Fruit fly (Drosophila melanogaster) whole organism, embryonic: ENCODE data around the gene Tasp1.

Source experiments
- Awh ChIP-seq: fragments of 200-800 bp; sonication (Bioruptor generic); IDR thresholded peaks from 2 replicates; pipeline ENCODE4, ENCODE4 v1.3.6; 2022; ENCODE audit warnings: missing biosample characterization, missing genetic modification characterization
- B-H2 ChIP-seq: fragments of 200-800 bp; sonication (Bioruptor generic); optimal IDR thresholded peaks from 2 replicates; lab custom pipeline; 2018; ENCODE audit warnings: missing biosample characterization, mild to moderate bottlenecking, missing genetic modification characterization
- CG10321 ChIP-seq: fragments of 200-800 bp; sonication (Bioruptor generic); IDR thresholded peaks from 2 replicates; pipeline ENCODE4 v1.3.6; 2022; ENCODE audit warnings: missing biosample characterization, missing genetic modification characterization
- CG10431 ChIP-seq: fragments of 200-800 bp; sonication (Bioruptor generic); optimal IDR thresholded peaks from 3 replicates; lab custom pipeline; 2018; ENCODE audit warnings: missing biosample characterization, mild to moderate bottlenecking, missing genetic modification characterization
- CG10959 ChIP-seq: fragments of 200-800 bp; sonication (Bioruptor generic); IDR thresholded peaks from 2 replicates; pipeline ENCODE4 v1.3.6; 2022; ENCODE audit warnings: missing biosample characterization, missing genetic modification characterization
- CG11695 ChIP-seq: fragments of 200-800 bp; sonication (Bioruptor generic); IDR thresholded peaks from 3 replicates; pipeline ENCODE4 v1.3.6; 2022; ENCODE audit warnings: missing biosample characterization, missing genetic modification characterization
- CG12299 ChIP-seq: fragments of 200-800 bp; sonication (Bioruptor generic); optimal IDR thresholded peaks from 2 replicates; lab custom pipeline; 2018; ENCODE audit warnings: missing biosample characterization, mild to moderate bottlenecking, missing genetic modification characterization
- CG1233 ChIP-seq: fragments of 200-800 bp; sonication (Bioruptor generic); optimal IDR thresholded peaks from 4 replicates; lab custom pipeline; 2018; ENCODE audit warnings: missing biosample characterization, mild to moderate bottlenecking, missing genetic modification characterization
- CG1529 ChIP-seq: fragments of 200-800 bp; sonication (Bioruptor generic); optimal IDR thresholded peaks from 3 replicates; lab custom pipeline; 2018; ENCODE audit warnings: missing biosample characterization, missing genetic modification characterization
- CG1603 ChIP-seq: fragments of 200-800 bp; sonication (Bioruptor generic); optimal IDR thresholded peaks from 2 replicates; lab custom pipeline; 2019; ENCODE audit warnings: missing biosample characterization, mild to moderate bottlenecking, missing genetic modification characterization, moderate library complexity
- CG17802 ChIP-seq: fragments of 200-800 bp; sonication (Bioruptor generic); optimal IDR thresholded peaks from 2 replicates; lab custom pipeline; 2018; ENCODE audit warnings: missing biosample characterization, mild to moderate bottlenecking, missing genetic modification characterization, moderate library complexity
- CG17912 ChIP-seq: fragments of 200-800 bp; sonication (Bioruptor generic); optimal IDR thresholded peaks from 2 replicates; lab custom pipeline; 2018; ENCODE audit warnings: missing biosample characterization, mild to moderate bottlenecking, missing genetic modification characterization
- CG18262 ChIP-seq: fragments of 200-800 bp; optimal IDR thresholded peaks from 3 replicates; lab custom pipeline; 2019; ENCODE audit warnings: missing biosample characterization, mild to moderate bottlenecking, missing genetic modification characterization, moderate library complexity
- CG2889 ChIP-seq: fragments of 200-800 bp; sonication (Bioruptor generic); IDR thresholded peaks from 3 replicates; pipeline ENCODE4 v1.3.6; 2022; ENCODE audit warnings: missing biosample characterization, missing genetic modification characterization
- CG32772 ChIP-seq: fragments of 200-800 bp; sonication (Bioruptor generic); IDR thresholded peaks from 2 replicates; pipeline ENCODE4 v1.3.6; 2022; ENCODE audit warnings: missing biosample characterization, missing genetic modification characterization
- CG34224 ChIP-seq: fragments of 200-800 bp; sonication (Bioruptor generic); IDR thresholded peaks from 3 replicates; pipeline ENCODE4 v1.3.6; 2022; ENCODE audit warnings: missing biosample characterization, missing genetic modification characterization; ENCODE audit not compliant: partially characterized antibody
- CG3726 ChIP-seq: fragments of 200-800 bp; sonication (Bioruptor generic); IDR thresholded peaks from 3 replicates; pipeline ENCODE4, ENCODE4 v1.3.6; 2022; ENCODE audit warnings: missing biosample characterization, missing genetic modification characterization
- CG3995 ChIP-seq: fragments of 200-800 bp; sonication (Bioruptor generic); optimal IDR thresholded peaks from 3 replicates; lab custom pipeline; 2016; ENCODE audit warnings: missing biosample characterization, missing genetic modification characterization
- CG4404 ChIP-seq: fragments of 200-800 bp; sonication (Bioruptor generic); IDR thresholded peaks from 2 replicates; pipeline ENCODE4 v1.3.6; 2022; ENCODE audit warnings: missing biosample characterization, missing genetic modification characterization
- CG6854 ChIP-seq: fragments of 200-800 bp; sonication (Bioruptor generic); optimal IDR thresholded peaks from 3 replicates; lab custom pipeline; 2017; ENCODE audit warnings: missing biosample characterization, mild to moderate bottlenecking, missing genetic modification characterization
- CG7271 ChIP-seq: fragments of 200-800 bp; sonication (Bioruptor generic); optimal IDR thresholded peaks from 2 replicates; lab custom pipeline; 2018; ENCODE audit warnings: missing biosample characterization, mild to moderate bottlenecking, missing genetic modification characterization, moderate library complexity
- CG9797 ChIP-seq: fragments of 200-800 bp; sonication (Bioruptor generic); optimal IDR thresholded peaks from 3 replicates; lab custom pipeline; 2018; ENCODE audit warnings: missing biosample characterization, mild to moderate bottlenecking, missing genetic modification characterization
- Dref ChIP-seq: fragments of 200-800 bp; sonication (Bioruptor generic); IDR thresholded peaks from 2 replicates; pipeline ENCODE4 v1.3.6; 2022; ENCODE audit warnings: missing biosample characterization, missing genetic modification characterization
- E2f2 ChIP-seq: fragments of 200-800 bp; sonication (Bioruptor generic); IDR thresholded peaks from 2 replicates; pipeline ENCODE4 v1.3.6; 2022; ENCODE audit warnings: missing biosample characterization, missing genetic modification characterization
- GATAe ChIP-seq: fragments of 200-800 bp; sonication (Bioruptor generic); conservative IDR thresholded peaks from 2 replicates; pipeline ENCODE4 v1.3.6; 2022; ENCODE audit warnings: missing biosample characterization, missing genetic modification characterization
- HLHmδ ChIP-seq: fragments of 200-800 bp; sonication (Bioruptor generic); optimal IDR thresholded peaks from 2 replicates; lab custom pipeline; 2018; ENCODE audit warnings: missing biosample characterization, mild to moderate bottlenecking, missing genetic modification characterization, moderate library complexity
- MBD-R2 ChIP-seq: fragments of 200-800 bp; sonication (Bioruptor generic); IDR thresholded peaks from 2 replicates; pipeline ENCODE4 v1.3.6; 2022; ENCODE audit warnings: missing biosample characterization, missing genetic modification characterization
- MESR4 ChIP-seq: fragments of 200-800 bp; sonication (Bioruptor generic); optimal IDR thresholded peaks from 2 replicates; lab custom pipeline; 2018; ENCODE audit warnings: missing biosample characterization, mild to moderate bottlenecking, missing genetic modification characterization, moderate library complexity
- Myb ChIP-seq: fragments of 200-800 bp; sonication (Bioruptor generic); optimal IDR thresholded peaks from 2 replicates; lab custom pipeline; 2016; ENCODE audit warnings: missing biosample characterization, missing genetic modification characterization
- Neu2 ChIP-seq: fragments of 200-800 bp; sonication (Bioruptor generic); optimal IDR thresholded peaks from 3 replicates; lab custom pipeline; 2016; ENCODE audit warnings: missing biosample characterization, missing genetic modification characterization, borderline replicate concordance
- Nf-YA ChIP-seq: fragments of 200-800 bp; sonication (Bioruptor generic); IDR thresholded peaks from 2 replicates; pipeline ENCODE4 v1.3.6; 2022; ENCODE audit warnings: missing biosample characterization, missing genetic modification characterization
- Opbp ChIP-seq: fragments of 200-800 bp; sonication (Bioruptor generic); IDR thresholded peaks from 3 replicates; pipeline ENCODE4 v1.3.6; 2022; ENCODE audit warnings: missing biosample characterization, missing genetic modification characterization; ENCODE audit not compliant: partially characterized antibody
- Ptx1 ChIP-seq: fragments of 200-800 bp; sonication (Bioruptor generic); IDR thresholded peaks from 2 replicates; pipeline ENCODE4 v1.3.6; 2022; ENCODE audit warnings: missing biosample characterization, missing genetic modification characterization
- Rx ChIP-seq: fragments of 200-800 bp; sonication (Bioruptor generic); IDR thresholded peaks from 2 replicates; pipeline ENCODE4 v1.3.6; 2022; ENCODE audit warnings: missing biosample characterization, missing genetic modification characterization
- ac ChIP-seq: fragments of 200-800 bp; sonication (Bioruptor generic); optimal IDR thresholded peaks from 3 replicates; lab custom pipeline; 2017; ENCODE audit warnings: missing biosample characterization, mild to moderate bottlenecking, missing genetic modification characterization
- amos ChIP-seq: fragments of 200-800 bp; sonication (Bioruptor generic); IDR thresholded peaks from 2 replicates; pipeline ENCODE4 v1.3.6; 2022; ENCODE audit warnings: missing biosample characterization, missing genetic modification characterization; ENCODE audit not compliant: partially characterized antibody
- bbx ChIP-seq: fragments of 200-800 bp; sonication (Bioruptor generic); IDR thresholded peaks from 2 replicates; pipeline ENCODE4 v1.3.6; 2022; ENCODE audit warnings: missing biosample characterization, missing genetic modification characterization; ENCODE audit not compliant: partially characterized antibody
- cg ChIP-seq: fragments of 200-800 bp; sonication (Bioruptor generic); optimal IDR thresholded peaks from 3 replicates; lab custom pipeline; 2019; ENCODE audit warnings: missing biosample characterization, mild to moderate bottlenecking, missing genetic modification characterization, moderate library complexity
- chn ChIP-seq: fragments of 200-800 bp; sonication (Bioruptor generic); optimal IDR thresholded peaks from 2 replicates; lab custom pipeline; 2016; ENCODE audit warnings: missing biosample characterization, missing genetic modification characterization
- crol ChIP-seq: fragments of 200-800 bp; sonication (Bioruptor generic); IDR thresholded peaks from 2 replicates; pipeline ENCODE4 v1.3.6; 2022; ENCODE audit warnings: missing biosample characterization, missing genetic modification characterization
- dmrt99B ChIP-seq: fragments of 200-800 bp; sonication (Bioruptor generic); optimal IDR thresholded peaks from 2 replicates; lab custom pipeline; 2018; ENCODE audit warnings: missing biosample characterization, mild to moderate bottlenecking, missing genetic modification characterization, moderate library complexity
- eyg ChIP-seq: fragments of 200-800 bp; sonication (Bioruptor generic); optimal IDR thresholded peaks from 3 replicates; lab custom pipeline; 2016; ENCODE audit warnings: missing biosample characterization, missing genetic modification characterization
- gcm2 ChIP-seq: fragments of 200-800 bp; sonication (Bioruptor generic); optimal IDR thresholded peaks from 2 replicates; lab custom pipeline; 2016; ENCODE audit warnings: missing biosample characterization, missing genetic modification characterization
- gfzf ChIP-seq: fragments of 200-800 bp; sonication (Bioruptor generic); optimal IDR thresholded peaks from 2 replicates; lab custom pipeline; 2016; ENCODE audit warnings: missing biosample characterization, mild to moderate bottlenecking, missing genetic modification characterization, moderate library complexity
- onecut ChIP-seq: fragments of 200-800 bp; sonication (Bioruptor generic); IDR thresholded peaks from 2 replicates; pipeline ENCODE4 v1.3.6; 2022; ENCODE audit warnings: missing biosample characterization, missing genetic modification characterization
- pan ChIP-seq, 4 experiments: fragments of >200 bp in 3 of 4; fragments of 200-800 bp in 1 of 4; sonication (Bioruptor generic) in 1 of 4; optimal IDR thresholded peaks in 3 of 4; IDR thresholded peaks in 1 of 4; 2 replicates each; pipeline versions ENCODE4 v1.3.6 to Lab custom; 2017 to 2022; ENCODE audit warnings: missing biosample characterization in 2 of 4, missing genetic modification characterization in 2 of 4, mixed read lengths in 1 of 4
- pzg ChIP-seq: fragments of 200-800 bp; sonication (Bioruptor generic); optimal IDR thresholded peaks from 3 replicates; lab custom pipeline; 2018; ENCODE audit warnings: missing biosample characterization, mild to moderate bottlenecking, missing genetic modification characterization, moderate library complexity
- sisA ChIP-seq: fragments of 200-800 bp; sonication (Bioruptor generic); IDR thresholded peaks from 2 replicates; pipeline ENCODE4 v1.3.6; 2022; ENCODE audit warnings: missing biosample characterization, missing genetic modification characterization
- ssp ChIP-seq: fragments of 200-800 bp; sonication (Bioruptor generic); IDR thresholded peaks from 2 replicates; pipeline ENCODE4 v1.3.6; 2022; ENCODE audit warnings: missing biosample characterization, missing genetic modification characterization

Tasp1 gene

dm6 chr3L:16113003-16113606 is 25.8 kb upstream of the Tasp1 start, which contains the start of gene Taf4:
Gene Taf4 (plus strand): TSS chr3L:16113212.
- TF ChIP-seq CG17802 (tag; lab: Kevin White, UChicago) (peak; percentile 38), CG2889 (0 out of 3 replicates have a peak, but pooled peaks have one; percentile 56), amos (peak; percentile 36; the same call in 1 of the 2 replicates), Opbp (peak; percentile 54; the same call in 1 of the 3 replicates), MESR4 (GFP tag; lab: Kevin White, UChicago) (peak; percentile 92), E2f2 (GFP tag; lab: Robert Waterston, UW) (peak; percentile 28), CG12299 (peak; percentile 86), cg (GFP tag; lab: Kevin White, UChicago) (peak; percentile 91), CG1529 (GFP tag; lab: Kevin White, UChicago) (peak; percentile 31), gcm2 (GFP tag; lab: Kevin White, UChicago) (peak; percentile 51), ac (GFP tag; lab: Kevin White, UChicago) (peak; percentile 46), HLHmδ (GFP tag; lab: Kevin White, UChicago) (peak; percentile 16), pan (optimal IDR thresholded peaks at IDR 0.05; lab: Kevin White, UChicago) (no peak), pan (GFP tag; optimal IDR thresholded peaks at IDR 0.05 in 1 of 2, IDR thresholded peaks at IDR 0.05 in 1 of 2) (no peak), CG9797 (GFP tag; lab: Kevin White, UChicago) (peak; percentile 43), GATAe (no peak), Dref (GFP tag; lab: Robert Waterston, UW) (peak; percentile 48), Ptx1 (GFP tag; lab: Robert Waterston, UW) (no peak), eyg (GFP tag; lab: Kevin White, UChicago) (no peak), ssp (peak; percentile 57; the same call in 1 of the 2 replicates), Nf-YA (GFP tag; lab: Robert Waterston, UW) (no peak), Myb (GFP tag; lab: Kevin White, UChicago) (peak; percentile 8), CG11695 (GFP tag; lab: Robert Waterston, UW) (peak; percentile 81; the same call in 2 of the 3 replicates), Neu2 (peak; percentile 47), crol (peak; percentile 84), gfzf (GFP tag; lab: Kevin White, UChicago) (peak; percentile 75), CG34224 (GFP tag; lab: Robert Waterston, UW) (0 out of 3 replicates have a peak, but pooled peaks have one; percentile 6), pzg (GFP tag; lab: Kevin White, UChicago) (peak; percentile 39), CG1603 (tag; lab: Kevin White, UChicago) (peak; percentile 33), CG17912 (GFP tag; lab: Kevin White, UChicago) (no peak), CG3995 (GFP tag; lab: Kevin White, UChicago) (peak; percentile 95)

- no peak for TF ChIP-seq dmrt99B (tag; lab: Kevin White, UChicago)
- TF ChIP-seq bbx (GFP tag; lab: Robert Waterston, UW): no peak
- TF ChIP-seq MBD-R2: peak; percentile 84
- TF ChIP-seq Rx (GFP tag; lab: Robert Waterston, UW): no peak
- no peak for TF ChIP-seq CG32772 (GFP tag; lab: Robert Waterston, UW)
- no peak for TF ChIP-seq CG10959 (GFP tag; lab: Robert Waterston, UW)
- peak; percentile 22 for TF ChIP-seq CG7271 (tag; lab: Kevin White, UChicago)
- TF ChIP-seq CG3726 (GFP tag; lab: Robert Waterston, UW): no peak
- no peak for TF ChIP-seq CG10321 (GFP tag; lab: Robert Waterston, UW)
- TF ChIP-seq onecut (GFP tag; lab: Robert Waterston, UW): peak; percentile 99
- no peak for TF ChIP-seq B-H2 (GFP tag; lab: Kevin White, UChicago)
- no peak for TF ChIP-seq sisA (GFP tag; lab: Robert Waterston, UW)
- no peak for TF ChIP-seq chn (GFP tag; lab: Kevin White, UChicago)
- TF ChIP-seq Awh (GFP tag; lab: Robert Waterston, UW): no peak
- TF ChIP-seq pzg (GFP tag; lab: Kevin White, UChicago): peak; percentile 53
- no peak for TF ChIP-seq CG6854
- TF ChIP-seq CG1233 (GFP tag; lab: Kevin White, UChicago): no peak
- no peak for TF ChIP-seq CG4404 (GFP tag; lab: Robert Waterston, UW)
- no peak for TF ChIP-seq CG10431 (GFP tag; lab: Kevin White, UChicago)
- no peak for TF ChIP-seq CG18262
Measured at dm6 chr3L:16112069-16112820, 24.9 kb upstream of the Tasp1 start, which contains the start of gene Zn72D. Gene Zn72D (minus strand): TSS chr3L:16112626.
